Worm (Caenorhabditis elegans) whole organism, young adult: ENCODE data around the gene srt-74.
"Not testable (repeated sequence)": the region's sequence is repeated elsewhere in the genome, so short reads cannot be mapped to it uniquely, and the experiment has no call there.

ENCODE experiments used
- B0035.1 ChIP-seq: sonication (generic microtip); optimal IDR thresholded peaks from 2 replicates; lab custom pipeline; 2016; ENCODE audit warnings: missing genetic modification characterization, mild to moderate bottlenecking, missing compliant biosample characterization, missing genotype, missing genetic modification reagents
- ceh-100 ChIP-seq: fragments of 200-800 bp; sonication (Bioruptor generic); IDR thresholded peaks from 2 replicates; pipeline ENCODE4 v1.3.6; 2022; ENCODE audit warnings: missing genetic modification reagents, missing genetic modification characterization, missing compliant biosample characterization
- ceh-27 ChIP-seq: fragments of 200-800 bp; sonication (Bioruptor generic); optimal IDR thresholded peaks from 2 replicates; lab custom pipeline; 2018; ENCODE audit warnings: mild to moderate bottlenecking, missing genetic modification characterization, moderate library complexity, missing compliant biosample characterization
- lin-40 ChIP-seq: sonication (generic microtip); optimal IDR thresholded peaks from 2 replicates; lab custom pipeline; 2016; ENCODE audit warnings: missing genetic modification characterization, mild to moderate bottlenecking, missing compliant biosample characterization, missing genotype, missing genetic modification reagents
- nhr-179 ChIP-seq: sonication (generic microtip); optimal IDR thresholded peaks from 2 replicates; lab custom pipeline; 2016; ENCODE audit warnings: mild to moderate bottlenecking, missing genetic modification characterization, missing compliant biosample characterization
- snpc-4 ChIP-seq, 5 experiments: fragments of 150-350 bp in 1 of 5; sonication (generic microtip) in 4 of 5; optimal IDR thresholded peaks; 2 replicates each; lab custom pipeline; 2014 to 2018; ENCODE audit warnings: missing genetic modification characterization in 5 of 5, missing biosample characterization in 3 of 5, antibody characterized with exemption in 2 of 5, mild to moderate bottlenecking in 2 of 5, missing compliant biosample characterization in 2 of 5, missing genotype in 2 of 5, moderate library complexity in 2 of 5, missing genetic modification reagents in 1 of 5
- unc-62 ChIP-seq: fragments of 150-350 bp; optimal IDR thresholded peaks from 2 replicates; lab custom pipeline; 2014; ENCODE audit warnings: missing biosample characterization, missing genetic modification reagents, missing genetic modification characterization
- xnd-1 ChIP-seq: sonication (generic microtip); optimal IDR thresholded peaks from 2 replicates; lab custom pipeline; 2016; ENCODE audit warnings: missing genotype, missing genetic modification reagents, missing genetic modification characterization, missing compliant biosample characterization

- TF ChIP-seq xnd-1 (tag; lab: Kevin White, UChicago); ceh-27 (GFP tag; lab: Kevin White, UChicago); unc-62 (GFP tag; lab: Kevin White, UChicago); B0035.1 (tag; lab: Kevin White, UChicago); nhr-179 (tag; lab: Kevin White, UChicago); lin-40 (tag; lab: Kevin White, UChicago); snpc-4 (GFP tag; optimal IDR thresholded peaks at IDR 0.05; lab: Kevin White, UChicago); snpc-4 (tag; optimal IDR thresholded peaks at IDR 0.05; lab: Kevin White, UChicago); ceh-100: not testable (repeated sequence)
Measured at ce11 chrV:14308164-14308563, 26.0 kb upstream of the srt-74 start, which contains the start of gene spig-5.
